Worm (Caenorhabditis elegans) whole organism, midembryonic: ENCODE results near the gene F44F4.3.
"Not testable (repeated sequence)": the region's sequence is repeated elsewhere in the genome, so short reads cannot be mapped to it uniquely, and the experiment has no call there.

Source experiments
- flt-1 ChIP-seq: fragments of 200-800 bp; sonication (Bioruptor generic); IDR thresholded peaks from 2 replicates; pipeline ENCODE4 v1.3.6; 2022; ENCODE audit warnings: missing genetic modification characterization, missing compliant biosample characterization
- klf-2 ChIP-seq: fragments of 200-800 bp; sonication (Bioruptor generic); conservative IDR thresholded peaks from 2 replicates; pipeline ENCODE4 v1.3.6; 2022; ENCODE audit warnings: missing genetic modification reagents, missing genetic modification characterization, missing compliant biosample characterization
- tab-1 ChIP-seq: fragments of 200-800 bp; sonication (Bioruptor generic); IDR thresholded peaks from 2 replicates; pipeline ENCODE4 v1.3.6; 2022; ENCODE audit warnings: missing genetic modification characterization, missing compliant biosample characterization
- ztf-23 ChIP-seq: fragments of 200-800 bp; sonication (Bioruptor generic); IDR thresholded peaks from 2 replicates; pipeline ENCODE4 v1.3.6; 2022; ENCODE audit warnings: missing genetic modification reagents, missing genetic modification characterization, missing compliant biosample characterization

DNA sequence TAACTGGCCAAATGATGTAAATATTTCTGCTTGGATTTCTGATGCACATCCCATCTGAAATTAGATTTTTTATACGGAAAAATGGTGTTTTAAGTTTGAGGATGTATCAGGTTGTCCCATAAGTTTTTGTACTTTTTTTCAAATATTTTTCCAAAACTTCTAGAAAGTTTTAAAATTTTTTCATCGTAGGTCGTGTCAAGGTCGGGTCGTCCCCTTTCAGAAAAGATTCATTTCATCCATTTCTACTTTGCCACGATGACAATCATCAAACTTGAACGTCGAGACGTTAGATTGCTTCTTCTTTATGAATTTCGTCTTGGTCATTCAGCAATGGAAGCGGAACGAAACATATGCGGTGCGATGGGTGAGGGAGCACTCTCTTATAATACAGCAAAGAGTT, 18.7 kb upstream of the F44F4.3 start, which contains the start of gene sra-12:
- not testable (repeated sequence) for TF ChIP-seq tab-1, klf-2, flt-1, ztf-23 (GFP tag; lab: Robert Waterston, UW)
